Fruit fly (Drosophila melanogaster): ENCODE results near the gene gskt.

gskt gene

dm6 chr3R:31370204-31370603 lies 2.0 kb upstream of the gskt start:
- TF ChIP-seq Ets65A (GFP tag) (peak; percentile 88), sisA (GFP tag; IDR thresholded peaks at IDR 0.05) (0 out of 2 replicates have a peak, but pooled peaks have one; percentile 9), CG9215 (GFP tag; IDR thresholded peaks at IDR 0.05) (0 out of 2 replicates have a peak, but pooled peaks have one; percentile 9), CoRest (tag; optimal IDR thresholded peaks at IDR 0.05) (no peak)

- TF ChIP-seq Ets65A (GFP tag) (peak; percentile 62), CG2116 (GFP tag; optimal IDR thresholded peaks at IDR 0.05) (no peak), zfh1 (GFP tag; IDR thresholded peaks at IDR 0.05) (0 out of 3 replicates have a peak, but pooled peaks have one; percentile 39), lov (optimal IDR thresholded peaks at IDR 0.05) (no peak), lov (GFP tag; IDR thresholded peaks at IDR 0.05) (0 out of 3 replicates have a peak, but pooled peaks have one; percentile 28), HLH4C (GFP tag; IDR thresholded peaks at IDR 0.05; ENCODE audit: partially characterized antibody) (0 out of 3 replicates have a peak, but pooled peaks have one; percentile 9), Sry-δ (GFP tag; optimal IDR thresholded peaks at IDR 0.05) (no peak), CG15073 (GFP tag; optimal IDR thresholded peaks at IDR 0.05) (no peak), sd (tag; optimal IDR thresholded peaks at IDR 0.05) (no peak), CG7372 (GFP tag; IDR thresholded peaks at IDR 0.05) (peak; percentile 82), nom (GFP tag; optimal IDR thresholded peaks at IDR 0.05) (no peak), Scr (GFP tag; IDR thresholded peaks at IDR 0.05; ENCODE audit: partially characterized antibody) (no peak)
Observed at dm6 chr3R:31380489-31380888, 8.3 kb downstream of the gskt start.

DNA sequence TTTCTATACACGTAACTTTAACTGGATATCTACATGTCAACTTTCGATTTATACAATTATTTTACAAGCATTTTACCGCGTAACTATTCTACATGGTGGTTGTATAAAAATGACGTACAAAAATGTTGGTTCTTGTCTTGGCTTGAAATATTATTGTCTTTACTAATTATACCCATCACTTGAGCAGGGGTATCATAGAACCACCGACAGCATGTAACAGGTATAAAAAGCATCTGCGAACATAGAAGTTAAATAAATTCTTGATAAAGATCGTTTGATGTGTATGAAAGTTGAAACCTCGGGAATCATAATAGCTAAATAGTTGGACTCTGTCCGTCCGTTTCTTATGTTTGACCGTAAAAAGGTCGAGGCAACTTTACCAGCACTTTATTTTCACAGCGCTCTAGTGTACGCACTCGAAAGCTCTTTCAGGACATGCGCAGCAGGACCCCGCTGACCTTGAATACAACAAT lies 9.0 kb downstream of the gskt start:
- TF ChIP-seq Hr3 (GFP tag; optimal IDR thresholded peaks at IDR 0.05) (peak; percentile 47), ci (GFP tag; IDR thresholded peaks at IDR 0.05) (peak; percentile 75), ems (GFP tag; optimal IDR thresholded peaks at IDR 0.05) (peak; percentile 3), H15 (GFP tag; IDR thresholded peaks at IDR 0.05) (peak; percentile 52; the same call in 2 of the 3 replicates), Dll (GFP tag; IDR thresholded peaks at IDR 0.05; ENCODE audit: partially characterized antibody) (no peak), CG17612 (GFP tag; IDR thresholded peaks at IDR 0.05) (no peak), CG32772 (GFP tag; IDR thresholded peaks at IDR 0.05) (0 out of 2 replicates have a peak, but pooled peaks have one; percentile 13), fd96Cb (tag; optimal IDR thresholded peaks at IDR 0.05) (no peak), Hmr (GFP tag; optimal IDR thresholded peaks at IDR 0.05) (peak; percentile 85), CG3163 (GFP tag; optimal IDR thresholded peaks at IDR 0.05) (peak; percentile 4), unc-4 (GFP tag; IDR thresholded peaks at IDR 0.05; ENCODE audit: partially characterized antibody) (no peak), luna (GFP tag; optimal IDR thresholded peaks at IDR 0.05) (no peak), lbe (GFP tag; optimal IDR thresholded peaks at IDR 0.05) (no peak), CG6683 (GFP tag; optimal IDR thresholded peaks at IDR 0.05) (no peak), Aef1 (GFP tag; IDR thresholded peaks at IDR 0.05) (no peak), tup (GFP tag; optimal IDR thresholded peaks at IDR 0.05) (no peak), ken (GFP tag; IDR thresholded peaks at IDR 0.05) (peak; percentile 56), Dip3 (GFP tag; optimal IDR thresholded peaks at IDR 0.05) (peak; percentile 69), CG13775 (GFP tag; optimal IDR thresholded peaks at IDR 0.05) (peak; percentile 48), phol (tag; optimal IDR thresholded peaks at IDR 0.05) (peak; percentile 32), CG7556 (GFP tag; optimal IDR thresholded peaks at IDR 0.05) (peak; percentile 59), Max (GFP tag; optimal IDR thresholded peaks at IDR 0.05) (no peak), Scr (GFP tag; IDR thresholded peaks at IDR 0.05; ENCODE audit: partially characterized antibody) (peak; percentile 18; the same call in 1 of the 2 replicates), danr (GFP tag; IDR thresholded peaks at IDR 0.05) (0 out of 2 replicates have a peak, but pooled peaks have one; percentile 20), CG13287 (GFP tag; IDR thresholded peaks at IDR 0.05; ENCODE audit: partially characterized antibody) (peak; percentile 17; the same call in 1 of the 2 replicates), crol (GFP tag; IDR thresholded peaks at IDR 0.05) (no peak), hth (optimal IDR thresholded peaks at IDR 0.05) (no peak), CG18599 (GFP tag; optimal IDR thresholded peaks at IDR 0.05) (peak; percentile 59), da (GFP tag; optimal IDR thresholded peaks at IDR 0.05) (no peak), zen (tag; optimal IDR thresholded peaks at IDR 0.05) (peak; percentile 15), ranshi (GFP tag; IDR thresholded peaks at IDR 0.05) (peak; percentile 62), CG17385 (GFP tag; optimal IDR thresholded peaks at IDR 0.05) (peak; percentile 37), Myb (GFP tag; optimal IDR thresholded peaks at IDR 0.05) (peak; percentile 52)
